Worm (Caenorhabditis elegans): ENCODE results near the gene T23F6.5.

DNA sequence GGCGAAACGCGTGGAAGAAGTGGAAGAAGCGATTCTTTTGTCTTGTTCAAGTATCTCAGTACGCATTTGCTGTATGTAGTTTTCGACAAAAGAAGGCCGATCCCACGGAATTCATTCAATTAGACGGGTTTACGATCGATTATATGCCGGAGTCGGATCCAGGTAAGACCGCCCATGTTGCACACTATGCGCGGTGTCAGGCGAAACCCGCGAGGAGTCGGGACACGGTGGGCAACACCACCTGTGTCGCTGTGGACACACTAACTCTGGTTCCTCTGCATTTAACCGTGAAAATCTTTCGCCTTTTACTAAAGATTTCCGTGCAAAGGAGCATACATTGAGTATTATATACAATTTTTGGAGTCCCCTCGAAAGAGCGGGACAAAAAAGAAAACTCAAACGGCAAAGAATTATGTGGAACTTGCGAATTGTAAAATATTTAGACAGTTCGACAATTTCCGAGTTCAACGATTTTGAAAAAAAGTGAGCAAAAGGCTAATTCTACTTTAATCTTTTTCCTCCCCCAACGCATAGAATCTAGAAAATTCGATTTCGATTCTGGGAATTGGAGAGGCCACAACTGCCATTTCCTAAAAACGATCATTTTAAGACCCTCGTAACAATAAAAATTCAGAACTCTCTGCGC lies 40.6 kb upstream of the T23F6.5 start:
- TF ChIP-seq blmp-1 (tag; optimal IDR thresholded peaks at IDR 0.05) (no peak), pqm-1 (tag; optimal IDR thresholded peaks at IDR 0.05) (no peak), lir-3 (tag; optimal IDR thresholded peaks at IDR 0.05; ENCODE audit: poor library complexity) (no peak), nhr-84 (tag; optimal IDR thresholded peaks at IDR 0.05) (no peak), efl-3 (GFP tag; optimal IDR thresholded peaks at IDR 0.05) (no peak), unc-130 (tag; optimal IDR thresholded peaks at IDR 0.05) (no peak), alr-1 (tag; optimal IDR thresholded peaks at IDR 0.05; ENCODE audit: borderline replicate concordance) (no peak), aha-1 (tag; optimal IDR thresholded peaks at IDR 0.05) (no peak), nhr-28 (tag; optimal IDR thresholded peaks at IDR 0.05) (no peak), lin-13 (GFP tag; optimal IDR thresholded peaks at IDR 0.05) (no peak)

Measured in whole organism, L1 larva.